Worm (Caenorhabditis elegans) whole organism, young adult: ENCODE measurements around the gene T19C3.3.

Experiments
- C06A6.2 ChIP-seq: fragments of 200-800 bp; sonication (Bioruptor generic); conservative IDR thresholded peaks from 2 replicates; pipeline ENCODE4 v1.3.6; 2022; ENCODE audit warnings: missing genetic modification characterization, missing compliant biosample characterization
- D2030.7 ChIP-seq: fragments of 200-800 bp; sonication (Bioruptor generic); IDR thresholded peaks from 2 replicates; pipeline ENCODE4 v1.3.6; 2022; ENCODE audit warnings: missing genetic modification reagents, missing genetic modification characterization, missing compliant biosample characterization
- F23B12.7 ChIP-seq: sonication (generic microtip); optimal IDR thresholded peaks from 2 replicates; lab custom pipeline; 2017; ENCODE audit warnings: missing genetic modification characterization, mild to moderate bottlenecking, missing compliant biosample characterization, antibody characterized with exemption, moderate library complexity; ENCODE audit not compliant: insufficient read depth
- F52B5.7 ChIP-seq: sonication (generic microtip); optimal IDR thresholded peaks from 2 replicates; lab custom pipeline; 2016; ENCODE audit warnings: mild to moderate bottlenecking, missing genetic modification characterization, missing compliant biosample characterization
- K11D2.4 ChIP-seq: fragments of 200-800 bp; sonication (Bioruptor generic); IDR thresholded peaks from 2 replicates; pipeline ENCODE4 v1.3.6; 2022; ENCODE audit warnings: missing genetic modification reagents, missing genetic modification characterization, missing compliant biosample characterization
- Y53F4B.3 ChIP-seq: fragments of 200-800 bp; sonication (Bioruptor generic); IDR thresholded peaks from 2 replicates; pipeline ENCODE4 v1.3.6; 2022; ENCODE audit warnings: missing genetic modification reagents, missing genetic modification characterization, missing compliant biosample characterization
- Y56A3A.18 ChIP-seq: fragments of 200-800 bp; sonication (Bioruptor generic); IDR thresholded peaks from 2 replicates; pipeline ENCODE4 v1.3.6; 2022; ENCODE audit warnings: missing genetic modification reagents, missing genetic modification characterization, missing compliant biosample characterization
- Y67H2A.10 ChIP-seq: fragments of 200-800 bp; sonication (Bioruptor generic); conservative IDR thresholded peaks from 2 replicates; pipeline ENCODE4 v1.3.6; 2022; ENCODE audit warnings: missing genetic modification reagents, missing genetic modification characterization, missing compliant biosample characterization
- ZK185.1 ChIP-seq: sonication (generic microtip); optimal IDR thresholded peaks from 2 replicates; lab custom pipeline; 2016; ENCODE audit warnings: mild to moderate bottlenecking, missing genetic modification characterization, missing compliant biosample characterization; ENCODE audit not compliant: poor library complexity, severe bottlenecking
- atf-7 ChIP-seq: sonication (generic microtip); optimal IDR thresholded peaks from 2 replicates; lab custom pipeline; 2017; ENCODE audit warnings: mild to moderate bottlenecking, missing genetic modification characterization, missing compliant biosample characterization
- athp-1 ChIP-seq: sonication (generic microtip); optimal IDR thresholded peaks from 2 replicates; lab custom pipeline; 2017; ENCODE audit warnings: mild to moderate bottlenecking, missing genetic modification characterization, missing compliant biosample characterization
- cebp-2 ChIP-seq: fragments of 200-800 bp; sonication (Bioruptor generic); IDR thresholded peaks from 2 replicates; pipeline ENCODE4 v1.3.6; 2022; ENCODE audit warnings: missing genetic modification characterization, missing compliant biosample characterization
- ceh-27 ChIP-seq: fragments of 200-800 bp; sonication (Bioruptor generic); optimal IDR thresholded peaks from 2 replicates; lab custom pipeline; 2018; ENCODE audit warnings: mild to moderate bottlenecking, missing genetic modification characterization, moderate library complexity, missing compliant biosample characterization
- chd-7 ChIP-seq: sonication (generic microtip); optimal IDR thresholded peaks from 2 replicates; lab custom pipeline; 2016; ENCODE audit warnings: mild to moderate bottlenecking, missing genetic modification characterization, moderate library complexity, missing compliant biosample characterization
- dox-1 ChIP-seq: fragments of 200-800 bp; sonication (Bioruptor generic); IDR thresholded peaks from 2 replicates; pipeline ENCODE4 v1.3.6; 2022; ENCODE audit warnings: missing genetic modification reagents, missing genetic modification characterization, missing compliant biosample characterization
- egrh-3 ChIP-seq: fragments of 200-800 bp; sonication (Bioruptor generic); IDR thresholded peaks from 2 replicates; pipeline ENCODE4 v1.3.6; 2022; ENCODE audit warnings: missing genetic modification reagents, missing genetic modification characterization, missing compliant biosample characterization
- ekl-4 ChIP-seq: fragments of 200-800 bp; sonication (Bioruptor generic); IDR thresholded peaks from 2 replicates; pipeline ENCODE4 v1.3.6; 2022; ENCODE audit warnings: missing genetic modification reagents, missing genetic modification characterization, missing compliant biosample characterization
- ets-4 ChIP-seq: fragments of 200-800 bp; sonication (Bioruptor generic); optimal IDR thresholded peaks from 2 replicates; lab custom pipeline; 2018; ENCODE audit warnings: mild to moderate bottlenecking, missing genetic modification characterization, missing compliant biosample characterization
- gei-17 ChIP-seq: fragments of 200-800 bp; sonication (Bioruptor generic); optimal IDR thresholded peaks from 2 replicates; lab custom pipeline; 2018; ENCODE audit warnings: mild to moderate bottlenecking, missing genetic modification characterization, missing compliant biosample characterization
- hmg-20 ChIP-seq: fragments of 200-800 bp; sonication (Bioruptor generic); IDR thresholded peaks from 2 replicates; pipeline ENCODE4 v1.3.6; 2022; ENCODE audit warnings: missing genetic modification reagents, missing genetic modification characterization, missing compliant biosample characterization
- hrde-1 ChIP-seq: sonication (generic microtip); optimal IDR thresholded peaks from 2 replicates; lab custom pipeline; 2016; ENCODE audit warnings: missing genetic modification characterization, mild to moderate bottlenecking, missing compliant biosample characterization, moderate library complexity, missing genotype, missing genetic modification reagents, borderline replicate concordance
- hsf-1 ChIP-seq: fragments of 200-800 bp; sonication (Bioruptor generic); IDR thresholded peaks from 2 replicates; pipeline ENCODE4 v1.3.6; 2022; ENCODE audit warnings: missing genetic modification reagents, missing genetic modification characterization, missing compliant biosample characterization
- lag-1 ChIP-seq: fragments of 200-800 bp; sonication (Bioruptor generic); IDR thresholded peaks from 2 replicates; pipeline ENCODE4 v1.3.6; 2022; ENCODE audit warnings: missing genetic modification reagents, missing genetic modification characterization, missing compliant biosample characterization
- let-526 ChIP-seq: fragments of 200-800 bp; sonication (Bioruptor generic); IDR thresholded peaks from 2 replicates; pipeline ENCODE4 v1.3.6; 2022; ENCODE audit warnings: missing genetic modification reagents, missing genetic modification characterization, missing compliant biosample characterization
- let-607 ChIP-seq, 2 experiments: fragments of 200-800 bp in 1 of 2; sonication (Bioruptor generic) in 1 of 2; sonication (generic microtip) in 1 of 2; optimal IDR thresholded peaks; 2 replicates each; lab custom pipeline; 2016 to 2018; ENCODE audit warnings: mild to moderate bottlenecking in 2 of 2, missing compliant biosample characterization in 2 of 2, missing genetic modification characterization in 2 of 2, moderate library complexity in 2 of 2, missing genotype in 1 of 2
- lin-40 ChIP-seq: sonication (generic microtip); optimal IDR thresholded peaks from 2 replicates; lab custom pipeline; 2016; ENCODE audit warnings: missing genetic modification characterization, mild to moderate bottlenecking, missing compliant biosample characterization, missing genotype, missing genetic modification reagents
- lir-1 ChIP-seq: fragments of 200-800 bp; sonication (Bioruptor generic); conservative IDR thresholded peaks from 2 replicates; pipeline ENCODE4 v1.3.6; 2022; ENCODE audit warnings: missing genetic modification reagents, missing genetic modification characterization, missing compliant biosample characterization
- mcd-1 ChIP-seq: fragments of 200-800 bp; sonication (Bioruptor generic); IDR thresholded peaks from 2 replicates; pipeline ENCODE4 v1.3.6; 2022; ENCODE audit warnings: missing genetic modification reagents, missing genetic modification characterization, missing compliant biosample characterization
- nfyb-1 ChIP-seq: fragments of 200-800 bp; sonication (Bioruptor generic); IDR thresholded peaks from 2 replicates; pipeline ENCODE4 v1.3.6; 2022; ENCODE audit warnings: missing genetic modification reagents, missing genetic modification characterization, missing compliant biosample characterization
- nhr-120 ChIP-seq: fragments of 200-800 bp; sonication (Bioruptor generic); IDR thresholded peaks from 2 replicates; pipeline ENCODE4 v1.3.6; 2022; ENCODE audit warnings: missing genetic modification characterization, missing compliant biosample characterization
- nhr-179 ChIP-seq: sonication (generic microtip); optimal IDR thresholded peaks from 2 replicates; lab custom pipeline; 2016; ENCODE audit warnings: mild to moderate bottlenecking, missing genetic modification characterization, missing compliant biosample characterization
- nhr-27 ChIP-seq: fragments of 200-800 bp; sonication (Bioruptor generic); optimal IDR thresholded peaks from 2 replicates; lab custom pipeline; 2018; ENCODE audit warnings: mild to moderate bottlenecking, missing genetic modification characterization, moderate library complexity, missing compliant biosample characterization
- nhr-80 ChIP-seq: sonication (generic microtip); optimal IDR thresholded peaks from 2 replicates; lab custom pipeline; 2016; ENCODE audit warnings: missing genetic modification characterization, missing compliant biosample characterization
- nhr-90 ChIP-seq: sonication (generic microtip); optimal IDR thresholded peaks from 2 replicates; lab custom pipeline; 2016; ENCODE audit warnings: missing genotype, mild to moderate bottlenecking, missing genetic modification characterization, missing compliant biosample characterization
- pbrm-1 ChIP-seq: fragments of 200-800 bp; sonication (Bioruptor generic); IDR thresholded peaks from 2 replicates; pipeline ENCODE4 v1.3.6; 2022; ENCODE audit warnings: missing genetic modification reagents, missing genetic modification characterization, missing compliant biosample characterization
- pha-4 ChIP-seq: fragments of 150-350 bp; sonication (generic microtip); optimal IDR thresholded peaks from 2 replicates; lab custom pipeline; 2014; ENCODE audit warnings: missing biosample characterization, missing genetic modification reagents, missing genetic modification characterization
- snpc-1.1 ChIP-seq: sonication (generic microtip); optimal IDR thresholded peaks from 2 replicates; lab custom pipeline; 2017; ENCODE audit warnings: missing genetic modification characterization, mild to moderate bottlenecking, missing compliant biosample characterization, antibody characterized with exemption, moderate library complexity, missing genotype, missing genetic modification reagents; ENCODE audit not compliant: insufficient read depth
- snpc-1.3 ChIP-seq: sonication (generic microtip); optimal IDR thresholded peaks from 2 replicates; lab custom pipeline; 2017; ENCODE audit warnings: missing genetic modification characterization, mild to moderate bottlenecking, missing compliant biosample characterization, antibody characterized with exemption, moderate library complexity, missing genotype, missing genetic modification reagents; ENCODE audit not compliant: insufficient read depth
- somi-1 ChIP-seq: fragments of 200-800 bp; sonication (Bioruptor generic); optimal IDR thresholded peaks from 2 replicates; lab custom pipeline; 2018; ENCODE audit warnings: mild to moderate bottlenecking, missing genetic modification characterization, missing compliant biosample characterization
- tbp1 ChIP-seq: fragments of 200-800 bp; sonication (Bioruptor generic); optimal IDR thresholded peaks from 2 replicates; lab custom pipeline; 2018; ENCODE audit warnings: mild to moderate bottlenecking, missing genetic modification characterization, missing compliant biosample characterization
- tbx-9 ChIP-seq: sonication (generic microtip); optimal IDR thresholded peaks from 2 replicates; lab custom pipeline; 2016; ENCODE audit warnings: borderline replicate concordance, missing genetic modification characterization, inconsistent platforms, missing compliant biosample characterization
- ztf-22 ChIP-seq: fragments of 200-800 bp; sonication (Bioruptor generic); optimal IDR thresholded peaks from 2 replicates; lab custom pipeline; 2018; ENCODE audit warnings: mild to moderate bottlenecking, missing genetic modification characterization, moderate library complexity, missing compliant biosample characterization

The T19C3.3 gene

DNA sequence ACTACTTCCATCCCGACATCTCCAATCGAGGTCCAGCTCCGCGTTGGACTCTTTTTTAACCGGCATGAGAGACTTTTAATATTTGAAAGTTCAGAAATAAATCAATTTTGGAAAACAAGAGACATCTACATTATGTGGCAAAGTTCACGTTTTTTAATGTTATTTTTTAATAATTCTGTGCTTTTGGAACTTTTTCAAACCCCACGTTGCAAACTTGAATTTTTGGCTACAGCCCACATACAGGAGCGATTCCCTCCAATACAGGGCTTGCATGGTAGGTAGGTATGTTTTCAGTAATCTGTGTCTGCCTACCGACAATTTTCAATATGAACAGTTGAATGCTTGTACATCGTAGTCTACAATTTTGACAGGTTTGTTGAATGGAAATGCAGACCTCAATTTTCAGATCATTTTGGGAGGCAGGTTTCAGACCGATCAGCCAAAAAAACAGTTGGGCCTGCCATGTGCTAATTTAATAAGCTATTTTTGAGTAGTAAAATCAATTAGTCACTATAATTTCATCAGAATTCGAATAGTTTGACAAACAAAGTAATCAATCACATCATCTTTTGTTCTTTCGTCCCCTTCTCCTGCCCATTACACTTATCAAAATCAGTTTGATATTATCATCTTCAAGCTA, 8.8 kb downstream of the T19C3.3 start, which contains the start of the genes Y55B1AR.4 and ttr-7:
TSS of gene Y55B1AR.4 (minus strand) at position 101 of the 640 bp plus-strand sequence.
TSS of gene ttr-7 (plus strand) at position 590 of the 640 bp plus-strand sequence.
- no peak for TF ChIP-seq chd-7 (tag; lab: Kevin White, UChicago)
- no peak for TF ChIP-seq Y56A3A.18 (GFP tag; lab: Robert Waterston, UW)
- no peak for TF ChIP-seq C06A6.2 (GFP tag; lab: Robert Waterston, UW)
- TF ChIP-seq ets-4: no peak
- TF ChIP-seq tbp1: no peak
- no peak for TF ChIP-seq lag-1 (GFP tag; lab: Robert Waterston, UW)
- TF ChIP-seq nfyb-1 (GFP tag; lab: Robert Waterston, UW): no peak
- no peak for TF ChIP-seq D2030.7
- no peak for TF ChIP-seq egrh-3 (GFP tag; lab: Robert Waterston, UW)
- no peak for TF ChIP-seq lir-1 (GFP tag; lab: Robert Waterston, UW)
- no peak for TF ChIP-seq athp-1
- no peak for TF ChIP-seq mcd-1 (GFP tag; lab: Robert Waterston, UW)

DNA sequence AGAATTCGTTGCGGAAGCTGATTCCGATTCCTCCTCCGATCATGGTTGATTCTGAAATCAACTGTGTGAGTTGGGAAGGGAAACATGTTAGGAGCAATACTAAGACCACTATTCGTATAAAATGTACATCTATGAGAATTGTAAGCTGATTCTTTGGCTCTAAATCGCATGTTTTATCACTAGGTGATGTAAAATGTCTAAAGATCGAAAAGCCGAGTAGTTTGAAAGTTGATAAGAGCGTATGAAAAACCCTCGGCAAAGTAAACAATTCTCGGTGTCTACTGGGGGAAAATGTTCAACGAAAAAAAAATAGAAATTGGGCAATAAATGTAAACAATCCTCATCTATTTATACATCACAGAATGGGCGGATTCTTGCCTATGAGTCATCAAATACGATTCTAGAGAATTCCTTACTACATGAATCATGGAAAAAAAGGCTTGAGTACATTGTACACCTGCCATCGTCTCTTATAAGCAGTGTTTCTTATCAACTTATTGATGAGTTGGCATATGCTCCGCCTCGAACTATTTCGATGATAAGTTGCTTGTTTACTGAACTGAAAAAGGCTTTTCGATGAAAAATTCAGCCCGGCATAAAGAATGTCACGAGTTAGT, 13.9 kb downstream of the T19C3.3 start, which contains the start of gene lec-6:
TSS of gene lec-6 (minus strand) at position 51 of the 617 bp plus-strand sequence.
- TF ChIP-seq hrde-1 (tag; lab: Kevin White, UChicago) (no peak), ceh-27 (GFP tag; lab: Kevin White, UChicago) (no peak), lin-40 (tag; lab: Kevin White, UChicago) (peak; percentile 14), pha-4 (tag; lab: Kevin White, UChicago) (peak; percentile 29), tbx-9 (no peak), cebp-2 (GFP tag; lab: Robert Waterston, UW) (no peak), nhr-80 (tag; lab: Kevin White, UChicago) (peak; percentile 93), atf-7 (tag; lab: Kevin White, UChicago) (peak; percentile 27), F23B12.7 (tag; lab: Kevin White, UChicago) (peak; percentile 35), ztf-22 (GFP tag; lab: Kevin White, UChicago) (peak; percentile 5), dox-1 (GFP tag; lab: Robert Waterston, UW) (0 out of 2 replicates have a peak, but pooled peaks have one; percentile 59), nhr-179 (tag; lab: Kevin White, UChicago) (no peak), ZK185.1 (peak; percentile 66), nhr-90 (tag; lab: Kevin White, UChicago) (peak; percentile 49), let-607 (tag; optimal IDR thresholded peaks at IDR 0.05; lab: Kevin White, UChicago) (peak; percentile 92 to 96), nhr-120 (no peak), Y53F4B.3 (no peak), pbrm-1 (0 out of 2 replicates have a peak, but pooled peaks have one; percentile 6), tbp1 (peak; percentile 27), ets-4 (peak; percentile 70), hsf-1 (0 out of 2 replicates have a peak, but pooled peaks have one; percentile 8), let-526 (GFP tag; lab: Robert Waterston, UW) (0 out of 2 replicates have a peak, but pooled peaks have one; percentile 16)

DNA sequence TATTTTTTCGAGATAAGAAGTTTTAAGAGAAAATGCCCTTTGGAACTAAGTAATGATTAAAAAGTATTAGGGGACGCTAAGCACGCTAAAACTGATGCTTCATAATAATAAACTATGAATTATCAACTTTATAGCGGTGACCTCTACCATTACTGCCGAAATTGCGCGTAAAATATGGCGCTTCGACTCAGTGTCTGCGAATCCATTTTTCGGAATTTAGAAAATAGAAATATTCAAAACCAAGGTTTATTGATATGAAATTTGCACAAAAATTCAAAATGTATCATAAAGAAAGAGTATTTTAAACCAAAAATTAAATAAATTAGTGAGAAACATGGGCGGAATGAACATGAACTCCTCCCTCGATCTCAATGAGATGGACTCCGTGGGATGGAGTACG, 15.1 kb downstream of the T19C3.3 start:
- TF ChIP-seq K11D2.4 (no peak), nhr-80 (tag; lab: Kevin White, UChicago) (peak; percentile 18), egrh-3 (GFP tag; lab: Robert Waterston, UW) (no peak), ekl-4 (0 out of 2 replicates have a peak, but pooled peaks have one; percentile 36), nhr-27 (no peak), Y56A3A.18 (GFP tag; lab: Robert Waterston, UW) (no peak), snpc-1.3 (no peak), hmg-20 (GFP tag; lab: Robert Waterston, UW) (no peak), gei-17 (no peak), snpc-1.1 (no peak), F52B5.7 (tag; lab: Kevin White, UChicago) (no peak), somi-1 (GFP tag; lab: Kevin White, UChicago) (no peak), tbp1 (no peak), Y53F4B.3 (no peak), athp-1 (no peak), Y67H2A.10 (GFP tag; lab: Robert Waterston, UW) (no peak), let-607 (tag; optimal IDR thresholded peaks at IDR 0.05; lab: Kevin White, UChicago) (peak in 1 of 2 experiments; percentile 17)
